Worm (Caenorhabditis elegans) whole organism, young adult: ENCODE measurements around the gene srx-8.

Experiments
- C06A6.2 ChIP-seq: fragments of 200-800 bp; sonication (Bioruptor generic); conservative IDR thresholded peaks from 2 replicates; pipeline ENCODE4 v1.3.6; 2022; ENCODE audit warnings: missing genetic modification characterization, missing compliant biosample characterization
- C17E4.6 ChIP-seq: fragments of 200-800 bp; sonication (Bioruptor generic); IDR thresholded peaks from 2 replicates; pipeline ENCODE4 v1.3.6; 2022; ENCODE audit warnings: missing genetic modification reagents, missing genetic modification characterization, missing compliant biosample characterization
- D2030.7 ChIP-seq: fragments of 200-800 bp; sonication (Bioruptor generic); IDR thresholded peaks from 2 replicates; pipeline ENCODE4 v1.3.6; 2022; ENCODE audit warnings: missing genetic modification reagents, missing genetic modification characterization, missing compliant biosample characterization
- F10E7.11 ChIP-seq: sonication (generic microtip); optimal IDR thresholded peaks from 2 replicates; lab custom pipeline; 2017; ENCODE audit warnings: mild to moderate bottlenecking, missing genetic modification characterization, moderate library complexity, missing compliant biosample characterization
- F39B2.1 ChIP-seq: fragments of 200-800 bp; sonication (Bioruptor generic); IDR thresholded peaks from 2 replicates; pipeline ENCODE4 v1.3.6; 2022; ENCODE audit warnings: missing genetic modification reagents, missing genetic modification characterization, missing compliant biosample characterization
- F49E8.2 ChIP-seq: sonication (generic microtip); optimal IDR thresholded peaks from 3 replicates; lab custom pipeline; 2017; ENCODE audit warnings: missing genetic modification characterization, mild to moderate bottlenecking, missing compliant biosample characterization, antibody characterized with exemption, moderate library complexity; ENCODE audit not compliant: insufficient read depth
- F57C9.4 ChIP-seq: sonication (generic microtip); optimal IDR thresholded peaks from 2 replicates; lab custom pipeline; 2017; ENCODE audit warnings: mild to moderate bottlenecking, missing genetic modification characterization, missing compliant biosample characterization
- K11D2.4 ChIP-seq: fragments of 200-800 bp; sonication (Bioruptor generic); IDR thresholded peaks from 2 replicates; pipeline ENCODE4 v1.3.6; 2022; ENCODE audit warnings: missing genetic modification reagents, missing genetic modification characterization, missing compliant biosample characterization
- K12H6.12 ChIP-seq: fragments of 200-800 bp; sonication (Bioruptor generic); optimal IDR thresholded peaks from 2 replicates; lab custom pipeline; 2018; ENCODE audit warnings: mild to moderate bottlenecking, missing genetic modification characterization, missing compliant biosample characterization
- T07F8.4 ChIP-seq: sonication (generic microtip); optimal IDR thresholded peaks from 2 replicates; lab custom pipeline; 2016; ENCODE audit warnings: mild to moderate bottlenecking, missing genetic modification characterization, moderate library complexity, missing compliant biosample characterization
- T26A5.8 ChIP-seq: sonication (generic microtip); optimal IDR thresholded peaks from 2 replicates; lab custom pipeline; 2016; ENCODE audit warnings: missing genetic modification characterization, missing compliant biosample characterization
- ZK185.1 ChIP-seq: sonication (generic microtip); optimal IDR thresholded peaks from 2 replicates; lab custom pipeline; 2016; ENCODE audit warnings: mild to moderate bottlenecking, missing genetic modification characterization, missing compliant biosample characterization; ENCODE audit not compliant: poor library complexity, severe bottlenecking
- ama-1 ChIP-seq, 3 experiments: fragments of 150-350 bp in 1 of 3; sonication (generic microtip) in 2 of 3; optimal IDR thresholded peaks; 2 replicates each; lab custom pipeline; 2014 to 2018; ENCODE audit warnings: missing biosample characterization in 2 of 3, missing genetic modification characterization in 2 of 3, missing genetic modification reagents in 2 of 3
- aptf-3 ChIP-seq: fragments of 200-800 bp; sonication (Bioruptor generic); IDR thresholded peaks from 2 replicates; pipeline ENCODE4 v1.3.6; 2022; ENCODE audit warnings: missing genetic modification characterization, missing compliant biosample characterization
- atf-7 ChIP-seq: sonication (generic microtip); optimal IDR thresholded peaks from 2 replicates; lab custom pipeline; 2017; ENCODE audit warnings: mild to moderate bottlenecking, missing genetic modification characterization, missing compliant biosample characterization
- attf-3 ChIP-seq: fragments of 200-800 bp; sonication (Bioruptor generic); conservative IDR thresholded peaks from 2 replicates; pipeline ENCODE4 v1.3.6; 2022; ENCODE audit warnings: missing genetic modification reagents, missing genetic modification characterization, missing compliant biosample characterization
- attf-5 ChIP-seq: fragments of 200-800 bp; sonication (Bioruptor generic); optimal IDR thresholded peaks from 2 replicates; lab custom pipeline; 2018; ENCODE audit warnings: mild to moderate bottlenecking, missing genetic modification characterization, missing compliant biosample characterization
- bed-1 ChIP-seq: fragments of 200-800 bp; sonication (Bioruptor generic); IDR thresholded peaks from 2 replicates; pipeline ENCODE4 v1.3.6; 2022; ENCODE audit warnings: missing genetic modification reagents, missing genetic modification characterization, missing compliant biosample characterization
- cebp-1 ChIP-seq, 2 experiments: fragments of 200-800 bp in 1 of 2; sonication (Bioruptor generic) in 1 of 2; sonication (generic microtip) in 1 of 2; IDR thresholded peaks in 1 of 2; optimal IDR thresholded peaks in 1 of 2; 2 replicates each; pipeline versions ENCODE4 v1.3.6 to Lab custom; 2017 to 2022; ENCODE audit warnings: missing compliant biosample characterization in 2 of 2, missing genetic modification characterization in 2 of 2, mild to moderate bottlenecking in 1 of 2, missing genetic modification reagents in 1 of 2, moderate library complexity in 1 of 2
- ceh-40 ChIP-seq: fragments of 200-800 bp; sonication (Bioruptor generic); IDR thresholded peaks from 2 replicates; pipeline ENCODE4 v1.3.6; 2022; ENCODE audit warnings: missing genetic modification characterization, missing compliant biosample characterization
- ceh-91 ChIP-seq: fragments of 200-800 bp; sonication (Bioruptor generic); IDR thresholded peaks from 2 replicates; pipeline ENCODE4 v1.3.6; 2022; ENCODE audit warnings: missing genetic modification reagents, missing genetic modification characterization, missing compliant biosample characterization
- dox-1 ChIP-seq: fragments of 200-800 bp; sonication (Bioruptor generic); IDR thresholded peaks from 2 replicates; pipeline ENCODE4 v1.3.6; 2022; ENCODE audit warnings: missing genetic modification reagents, missing genetic modification characterization, missing compliant biosample characterization
- ets-4 ChIP-seq: fragments of 200-800 bp; sonication (Bioruptor generic); optimal IDR thresholded peaks from 2 replicates; lab custom pipeline; 2018; ENCODE audit warnings: mild to moderate bottlenecking, missing genetic modification characterization, missing compliant biosample characterization
- hlh-12 ChIP-seq: sonication (generic microtip); optimal IDR thresholded peaks from 2 replicates; lab custom pipeline; 2016; ENCODE audit warnings: missing genetic modification characterization, missing compliant biosample characterization
- hmg-1.2 ChIP-seq: fragments of 200-800 bp; sonication (Bioruptor generic); IDR thresholded peaks from 2 replicates; pipeline ENCODE4 v1.3.6; 2022; ENCODE audit warnings: missing genetic modification reagents, missing genetic modification characterization, missing compliant biosample characterization
- hmg-20 ChIP-seq: fragments of 200-800 bp; sonication (Bioruptor generic); IDR thresholded peaks from 2 replicates; pipeline ENCODE4 v1.3.6; 2022; ENCODE audit warnings: missing genetic modification reagents, missing genetic modification characterization, missing compliant biosample characterization
- hrde-1 ChIP-seq: sonication (generic microtip); optimal IDR thresholded peaks from 2 replicates; lab custom pipeline; 2016; ENCODE audit warnings: missing genetic modification characterization, mild to moderate bottlenecking, missing compliant biosample characterization, moderate library complexity, missing genotype, missing genetic modification reagents, borderline replicate concordance
- lin-26 ChIP-seq: fragments of 200-800 bp; sonication (Bioruptor generic); IDR thresholded peaks from 2 replicates; pipeline ENCODE4 v1.3.6; 2022; ENCODE audit warnings: missing genetic modification reagents, missing genetic modification characterization, missing compliant biosample characterization
- lsl-1 ChIP-seq: fragments of 200-800 bp; sonication (Bioruptor generic); optimal IDR thresholded peaks from 2 replicates; lab custom pipeline; 2018; ENCODE audit warnings: mild to moderate bottlenecking, missing genetic modification characterization, moderate library complexity, missing compliant biosample characterization
- madf-10 ChIP-seq: sonication (generic microtip); optimal IDR thresholded peaks from 2 replicates; lab custom pipeline; 2016; ENCODE audit warnings: mild to moderate bottlenecking, missing genetic modification characterization, missing compliant biosample characterization
- madf-6 ChIP-seq: fragments of 200-800 bp; sonication (Bioruptor generic); IDR thresholded peaks from 2 replicates; pipeline ENCODE4 v1.3.6; 2022; ENCODE audit warnings: missing genetic modification reagents, missing genetic modification characterization, missing compliant biosample characterization
- mxl-1 ChIP-seq: sonication (generic microtip); optimal IDR thresholded peaks from 2 replicates; lab custom pipeline; 2016; ENCODE audit warnings: missing genetic modification characterization, missing compliant biosample characterization
- nfya-1 ChIP-seq: sonication (generic microtip); optimal IDR thresholded peaks from 2 replicates; lab custom pipeline; 2017; ENCODE audit warnings: antibody characterized with exemption, missing compliant biosample characterization, missing genetic modification characterization, borderline replicate concordance; ENCODE audit not compliant: insufficient read depth
- nhr-80 ChIP-seq: sonication (generic microtip); optimal IDR thresholded peaks from 2 replicates; lab custom pipeline; 2016; ENCODE audit warnings: missing genetic modification characterization, missing compliant biosample characterization
- nhr-90 ChIP-seq: sonication (generic microtip); optimal IDR thresholded peaks from 2 replicates; lab custom pipeline; 2016; ENCODE audit warnings: missing genotype, mild to moderate bottlenecking, missing genetic modification characterization, missing compliant biosample characterization
- pha-4 ChIP-seq: fragments of 150-350 bp; sonication (generic microtip); optimal IDR thresholded peaks from 2 replicates; lab custom pipeline; 2014; ENCODE audit warnings: missing biosample characterization, missing genetic modification reagents, missing genetic modification characterization
- rpc-1 ChIP-seq, 2 experiments: fragments of 150-350 bp in 1 of 2; sonication (generic microtip) in 1 of 2; optimal IDR thresholded peaks; 2 replicates each; lab custom pipeline; 2014 to 2018; ENCODE audit warnings: missing biosample characterization in 1 of 2, missing genetic modification characterization in 1 of 2, missing genetic modification reagents in 1 of 2, missing genotype in 1 of 2
- sdz-38 ChIP-seq: sonication (generic microtip); optimal IDR thresholded peaks from 2 replicates; lab custom pipeline; 2016; ENCODE audit warnings: missing genotype, missing genetic modification characterization, missing compliant biosample characterization
- snpc-4 ChIP-seq, 5 experiments: fragments of 150-350 bp in 1 of 5; sonication (generic microtip) in 4 of 5; optimal IDR thresholded peaks; 2 replicates each; lab custom pipeline; 2014 to 2018; ENCODE audit warnings: missing genetic modification characterization in 5 of 5, missing biosample characterization in 3 of 5, antibody characterized with exemption in 2 of 5, mild to moderate bottlenecking in 2 of 5, missing compliant biosample characterization in 2 of 5, missing genotype in 2 of 5, moderate library complexity in 2 of 5, missing genetic modification reagents in 1 of 5
- sptf-2 ChIP-seq: fragments of 200-800 bp; sonication (Bioruptor generic); optimal IDR thresholded peaks from 2 replicates; lab custom pipeline; 2018; ENCODE audit warnings: mild to moderate bottlenecking, missing genetic modification characterization, missing compliant biosample characterization
- tbp1 ChIP-seq: fragments of 200-800 bp; sonication (Bioruptor generic); optimal IDR thresholded peaks from 2 replicates; lab custom pipeline; 2018; ENCODE audit warnings: mild to moderate bottlenecking, missing genetic modification characterization, missing compliant biosample characterization
- ztf-18 ChIP-seq: sonication (generic microtip); optimal IDR thresholded peaks from 2 replicates; lab custom pipeline; 2016; ENCODE audit warnings: missing genotype, mild to moderate bottlenecking, missing genetic modification characterization, missing compliant biosample characterization
- ztf-3 ChIP-seq: fragments of 200-800 bp; sonication (Bioruptor generic); optimal IDR thresholded peaks from 2 replicates; lab custom pipeline; 2018; ENCODE audit warnings: mild to moderate bottlenecking, missing genetic modification characterization, missing compliant biosample characterization
- ztf-6 ChIP-seq: fragments of 200-800 bp; sonication (Bioruptor generic); IDR thresholded peaks from 2 replicates; pipeline ENCODE4 v1.3.6; 2022; ENCODE audit warnings: missing genetic modification reagents, missing genetic modification characterization, missing compliant biosample characterization

srx-8 gene

DNA sequence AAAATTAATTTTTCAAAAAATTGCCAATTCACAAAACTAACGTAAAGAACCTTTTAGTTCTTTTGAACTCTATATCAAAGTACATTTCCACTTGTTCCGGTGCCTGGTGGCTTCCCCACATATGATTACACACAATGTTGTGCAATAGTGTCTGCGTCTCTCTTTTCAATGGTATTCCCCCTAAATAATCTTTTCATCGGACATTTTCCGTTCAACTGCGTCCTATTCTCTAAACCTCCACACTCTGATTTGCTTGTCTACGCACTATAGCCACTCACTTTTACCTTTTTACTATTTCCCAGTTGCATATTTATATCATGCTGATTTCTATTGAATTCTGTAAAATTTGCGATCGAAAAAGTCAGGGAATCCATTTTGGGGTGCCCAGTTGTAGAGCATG lies 23.9 kb downstream of the srx-8 start, which contains the start of gene nhr-58:
Gene nhr-58, plus strand, starts transcription at position 214 of the 400 bp plus-strand sequence.
- peak; percentile 87 for TF ChIP-seq pha-4 (tag; lab: Kevin White, UChicago)
- TF ChIP-seq snpc-4 (GFP tag; optimal IDR thresholded peaks at IDR 0.05; lab: Kevin White, UChicago) = no peak
- peak in 1 of 4 experiments; percentile 6 for TF ChIP-seq snpc-4 (tag; optimal IDR thresholded peaks at IDR 0.05; lab: Kevin White, UChicago)
- peak; percentile 36 for TF ChIP-seq atf-7 (tag; lab: Kevin White, UChicago)
- TF ChIP-seq ZK185.1 (tag; lab: Kevin White, UChicago) = peak; percentile 15
- TF ChIP-seq attf-5 (GFP tag; lab: Kevin White, UChicago) = peak; percentile 59
- TF ChIP-seq nhr-80 = peak; percentile 79
- TF ChIP-seq hmg-20 = no peak
- TF ChIP-seq tbp1 (GFP tag; lab: Kevin White, UChicago) = peak; percentile 1
- 0 out of 2 replicates have a peak, but pooled peaks have one; percentile 14 for TF ChIP-seq ceh-40 (GFP tag; lab: Robert Waterston, UW)
- peak; percentile 37; the same call in 1 of the 2 replicates for TF ChIP-seq hmg-1.2 (GFP tag; lab: Robert Waterston, UW)
- 0 out of 2 replicates have a peak, but pooled peaks have one; percentile 16 for TF ChIP-seq dox-1 (GFP tag; lab: Robert Waterston, UW)
- no peak for TF ChIP-seq mxl-1 (tag; lab: Kevin White, UChicago)
- no peak for TF ChIP-seq F10E7.11
- TF ChIP-seq sptf-2 = no peak

- no peak for TF ChIP-seq nfya-1
- TF ChIP-seq cebp-1 (GFP tag; IDR thresholded peaks at IDR 0.05; lab: Robert Waterston, UW) = no peak
- TF ChIP-seq cebp-1 (tag; optimal IDR thresholded peaks at IDR 0.05; lab: Kevin White, UChicago) = no peak
- no peak for TF ChIP-seq ztf-6 (GFP tag; lab: Robert Waterston, UW)
- TF ChIP-seq ztf-18 (tag; lab: Kevin White, UChicago) = no peak
- TF ChIP-seq lin-26 = no peak
- no peak for TF ChIP-seq rpc-1 (optimal IDR thresholded peaks at IDR 0.05; lab: Kevin White, UChicago)
- TF ChIP-seq rpc-1 (tag; optimal IDR thresholded peaks at IDR 0.05; lab: Kevin White, UChicago) = no peak
- TF ChIP-seq madf-6 (GFP tag; lab: Robert Waterston, UW) = no peak
- TF ChIP-seq sdz-38 = no peak
- no peak for TF ChIP-seq C17E4.6 (GFP tag; lab: Robert Waterston, UW)
- TF ChIP-seq C06A6.2 (GFP tag; lab: Robert Waterston, UW) = no peak
- TF ChIP-seq F49E8.2 (tag; lab: Kevin White, UChicago) = no peak
- TF ChIP-seq hrde-1 (tag; lab: Kevin White, UChicago) = no peak
- no peak for TF ChIP-seq T07F8.4 (tag; lab: Kevin White, UChicago)
- TF ChIP-seq nhr-90 = no peak
- no peak for TF ChIP-seq madf-10 (tag; lab: Kevin White, UChicago)
- TF ChIP-seq ceh-91 (GFP tag; lab: Robert Waterston, UW) = no peak
- TF ChIP-seq K12H6.12 (tag; lab: Kevin White, UChicago) = no peak
Observed at ce11 chrV:527602-528001, 28.4 kb downstream of the srx-8 start, which contains the start of gene srw-108. Gene srw-108, plus strand, starts transcription at chrV:527902.

- TF ChIP-seq lsl-1 (GFP tag; lab: Kevin White, UChicago) = no peak
- no peak for TF ChIP-seq sdz-38
- no peak for TF ChIP-seq hlh-12 (tag; lab: Kevin White, UChicago)
- no peak for TF ChIP-seq hmg-20
- TF ChIP-seq T26A5.8 (tag; lab: Kevin White, UChicago) = no peak
- TF ChIP-seq ets-4 (GFP tag; lab: Kevin White, UChicago) = no peak
- TF ChIP-seq F57C9.4 (tag; lab: Kevin White, UChicago) = no peak
- TF ChIP-seq ama-1 (optimal IDR thresholded peaks at IDR 0.05; lab: Kevin White, UChicago) = no peak
- no peak for TF ChIP-seq ama-1 (GFP tag; optimal IDR thresholded peaks at IDR 0.05; lab: Kevin White, UChicago)
- TF ChIP-seq D2030.7 = no peak
- no peak for TF ChIP-seq K11D2.4
- no peak for TF ChIP-seq F39B2.1 (GFP tag; lab: Robert Waterston, UW)
- TF ChIP-seq attf-3 (GFP tag; lab: Robert Waterston, UW) = no peak
- no peak for TF ChIP-seq aptf-3 (GFP tag; lab: Robert Waterston, UW)
- no peak for TF ChIP-seq bed-1 (GFP tag; lab: Robert Waterston, UW)
- no peak for TF ChIP-seq cebp-1 (GFP tag; IDR thresholded peaks at IDR 0.05; lab: Robert Waterston, UW)
- TF ChIP-seq cebp-1 (tag; optimal IDR thresholded peaks at IDR 0.05; lab: Kevin White, UChicago) = no peak
- TF ChIP-seq ztf-3 = no peak
- TF ChIP-seq, all 124 proteins: peak for 0
Observed at ce11 chrV:525040-525439, 30.9 kb downstream of the srx-8 start, which contains the start of gene R11G11.16. Gene R11G11.16, minus strand, starts transcription at chrV:525140.
